Fruit fly (Drosophila melanogaster) whole organism, wandering third instar larva: ENCODE measurements around the gene mRpL38.
A peak's percentile ranks its signal among the peaks of the same experiment; 100 is the strongest.

Source experiments
- CG32264 ChIP-seq: fragments of 200-800 bp; sonication (Bioruptor generic); optimal IDR thresholded peaks from 2 replicates; lab custom pipeline; 2016; ENCODE audit warnings: missing biosample characterization, missing genetic modification characterization
- CrebA ChIP-seq: fragments of 200-800 bp; sonication (Bioruptor generic); optimal IDR thresholded peaks from 2 replicates; lab custom pipeline; 2016; ENCODE audit warnings: missing biosample characterization, mild to moderate bottlenecking, missing genetic modification characterization, borderline replicate concordance
- Dfd ChIP-seq: fragments of >200 bp; optimal IDR thresholded peaks from 2 replicates; lab custom pipeline; 2017; ENCODE audit warnings: missing biosample characterization, missing genetic modification characterization
- Dif ChIP-seq: fragments of 200-275, 200-300 bp; sonication (Bioruptor generic); optimal IDR thresholded peaks from 2 replicates; lab custom pipeline; 2018; ENCODE audit warnings: missing biosample characterization, missing genetic modification characterization; ENCODE audit not compliant: partially characterized antibody
- GATAd ChIP-seq: sonication (Bioruptor generic); optimal IDR thresholded peaks from 2 replicates; lab custom pipeline; 2016; ENCODE audit warnings: missing biosample characterization, missing genetic modification characterization
- HLH106 ChIP-seq: fragments of 200-800 bp; optimal IDR thresholded peaks from 3 replicates; lab custom pipeline; 2019; ENCODE audit warnings: missing biosample characterization, mild to moderate bottlenecking, missing genetic modification characterization, moderate library complexity
- Hnf4 ChIP-seq: fragments of 200-800 bp; sonication (Bioruptor generic); optimal IDR thresholded peaks from 2 replicates; lab custom pipeline; 2016; ENCODE audit warnings: missing biosample characterization, mild to moderate bottlenecking, missing genetic modification characterization
- Hr78 ChIP-seq: fragments of >200 bp; optimal IDR thresholded peaks from 2 replicates; lab custom pipeline; 2017; ENCODE audit warnings: missing biosample characterization, missing genetic modification characterization
- Hr83 ChIP-seq: fragments of 200-300 bp; sonication (Bioruptor generic); optimal IDR thresholded peaks from 2 replicates; lab custom pipeline; 2016; ENCODE audit warnings: missing biosample characterization, mild to moderate bottlenecking, missing genetic modification characterization, moderate library complexity; ENCODE audit not compliant: poor library complexity, severe bottlenecking
- Mio ChIP-seq: sonication (Bioruptor generic); optimal IDR thresholded peaks from 2 replicates; lab custom pipeline; 2016; ENCODE audit warnings: missing biosample characterization, missing genetic modification characterization
- Myc ChIP-seq: fragments of >200 bp; optimal IDR thresholded peaks from 2 replicates; lab custom pipeline; 2017
- OdsH ChIP-seq: fragments of 200-800 bp; sonication (Bioruptor generic); optimal IDR thresholded peaks from 2 replicates; lab custom pipeline; 2016; ENCODE audit warnings: missing biosample characterization, mild to moderate bottlenecking, missing genetic modification characterization
- Rel ChIP-seq, 2 experiments: fragments of 200-800 bp; sonication (Bioruptor generic) in 1 of 2; optimal IDR thresholded peaks; 2 replicates in 1 of 2; 3 replicates in 1 of 2; lab custom pipeline; 2016 to 2019; ENCODE audit warnings: mild to moderate bottlenecking in 2 of 2, missing biosample characterization in 2 of 2, missing genetic modification characterization in 2 of 2, moderate library complexity in 1 of 2
- Sp1 ChIP-seq: fragments of 200-800 bp; sonication (Bioruptor generic); optimal IDR thresholded peaks from 3 replicates; lab custom pipeline; 2019; ENCODE audit warnings: missing biosample characterization, mild to moderate bottlenecking, missing genetic modification characterization, moderate library complexity
- Vsx2 ChIP-seq: fragments of 200-300, 225-300 bp; sonication (Bioruptor generic); optimal IDR thresholded peaks from 2 replicates; lab custom pipeline; 2018; ENCODE audit warnings: missing biosample characterization, missing genetic modification characterization; ENCODE audit not compliant: partially characterized antibody
- br ChIP-seq: fragments of 200-800 bp; sonication (Bioruptor generic); optimal IDR thresholded peaks from 2 replicates; lab custom pipeline; 2016; ENCODE audit warnings: missing biosample characterization, missing genetic modification characterization
- brk ChIP-seq: fragments of 200-800 bp; sonication (Bioruptor generic); optimal IDR thresholded peaks from 2 replicates; lab custom pipeline; 2016; ENCODE audit warnings: missing biosample characterization, mild to moderate bottlenecking, missing genetic modification characterization
- dmrt93B ChIP-seq: fragments of 200-800 bp; sonication (Bioruptor generic); optimal IDR thresholded peaks from 2 replicates; lab custom pipeline; 2018; ENCODE audit warnings: missing biosample characterization, mild to moderate bottlenecking, missing genetic modification characterization
- foxo ChIP-seq, 2 experiments: fragments of 200-800 bp; sonication (Bioruptor generic); optimal IDR thresholded peaks; 2 replicates in 1 of 2; 3 replicates in 1 of 2; lab custom pipeline; 2016 to 2017; ENCODE audit warnings: missing biosample characterization in 2 of 2, missing genetic modification characterization in 2 of 2
- fru ChIP-seq: fragments of 200-800 bp; sonication (Bioruptor generic); optimal IDR thresholded peaks from 3 replicates; lab custom pipeline; 2016; ENCODE audit warnings: missing biosample characterization, mild to moderate bottlenecking, missing genetic modification characterization
- h ChIP-seq: fragments of 200-800 bp; sonication (Bioruptor generic); optimal IDR thresholded peaks from 3 replicates; lab custom pipeline; 2016; ENCODE audit warnings: missing biosample characterization, mild to moderate bottlenecking, missing genetic modification characterization
- jim ChIP-seq: fragments of 175-275, 200-325 bp; sonication (Bioruptor generic); optimal IDR thresholded peaks from 2 replicates; lab custom pipeline; 2016; ENCODE audit warnings: missing biosample characterization, mild to moderate bottlenecking, missing genetic modification characterization
- lola ChIP-seq: fragments of >200 bp; optimal IDR thresholded peaks from 2 replicates; lab custom pipeline; 2017; ENCODE audit warnings: missing biosample characterization, missing genetic modification characterization
- psq ChIP-seq: fragments of 200-800 bp; sonication (Bioruptor generic); optimal IDR thresholded peaks from 3 replicates; lab custom pipeline; 2017; ENCODE audit warnings: missing biosample characterization, mild to moderate bottlenecking, missing genetic modification characterization, moderate library complexity
- rgr ChIP-seq: fragments of 200-800 bp; sonication (Bioruptor generic); optimal IDR thresholded peaks from 3 replicates; lab custom pipeline; 2016; ENCODE audit warnings: missing biosample characterization, mild to moderate bottlenecking, missing genetic modification characterization
- sage ChIP-seq: fragments of 200-800 bp; sonication (Bioruptor generic); optimal IDR thresholded peaks from 2 replicates; lab custom pipeline; 2016; ENCODE audit warnings: missing biosample characterization, mild to moderate bottlenecking, missing genetic modification characterization
- sv ChIP-seq: fragments of 200-800 bp; sonication (Bioruptor generic); optimal IDR thresholded peaks from 3 replicates; lab custom pipeline; 2016; ENCODE audit warnings: missing biosample characterization, missing genetic modification characterization
- tai ChIP-seq: sonication (Bioruptor generic); optimal IDR thresholded peaks from 2 replicates; lab custom pipeline; 2016; ENCODE audit warnings: missing biosample characterization, missing genetic modification characterization
- woc ChIP-seq: sonication (Bioruptor generic); optimal IDR thresholded peaks from 2 replicates; lab custom pipeline; 2016; ENCODE audit warnings: missing biosample characterization, mild to moderate bottlenecking, missing genetic modification characterization

The mRpL38 gene

dm6 chrX:14242479-14242878 is 16.4 kb downstream of the mRpL38 start, which contains the start of gene mRNA-cap:
mRNA-cap (minus strand) TSS chrX:14242822.
- TF ChIP-seq CG32264 (no peak), Hr83 (GFP tag; lab: Kevin White, UChicago) (no peak), h (no peak), lola (GFP tag; lab: Kevin White, UChicago) (no peak)

- TF ChIP-seq rgr (GFP tag; lab: Kevin White, UChicago), result peak; percentile 12
- TF ChIP-seq foxo (GFP tag; optimal IDR thresholded peaks at IDR 0.05; lab: Kevin White, UChicago), result peak in 1 of 2 experiments; percentile 29
- TF ChIP-seq Rel (GFP tag; optimal IDR thresholded peaks at IDR 0.05; lab: Kevin White, UChicago), result no peak
- TF ChIP-seq Rel (tag; optimal IDR thresholded peaks at IDR 0.05; lab: Kevin White, UChicago), result peak; percentile 54
- TF ChIP-seq HLH106, result peak; percentile 29
- TF ChIP-seq Vsx2 (GFP tag; lab: Kevin White, UChicago), result no peak
- TF ChIP-seq, all 38 proteins: peak for 4
Observed at dm6 chrX:14242941-14243736, 17.1 kb downstream of the mRpL38 start, which contains the start of gene CG32599. CG32599 (plus strand) TSS chrX:14243686.

- TF ChIP-seq h (no peak), Dif (no peak), psq (no peak), Sp1 (no peak), CG32264 (no peak), jim (GFP tag; lab: Kevin White, UChicago) (no peak), Hr78 (GFP tag; lab: Kevin White, UChicago) (no peak), dmrt93B (GFP tag; lab: Kevin White, UChicago) (no peak), Myc (lab: Kevin White, UChicago) (no peak), Vsx2 (GFP tag; lab: Kevin White, UChicago) (no peak), brk (GFP tag; lab: Kevin White, UChicago) (no peak), foxo (GFP tag; optimal IDR thresholded peaks at IDR 0.05; lab: Kevin White, UChicago) (peak in 1 of 2 experiments; percentile 14), HLH106 (peak; percentile 14), rgr (GFP tag; lab: Kevin White, UChicago) (no peak), woc (GFP tag; lab: Kevin White, UChicago) (peak; percentile 14), sv (GFP tag; lab: Kevin White, UChicago) (no peak), Hnf4 (GFP tag; lab: Kevin White, UChicago) (no peak), Mio (no peak), fru (GFP tag; lab: Kevin White, UChicago) (no peak), OdsH (GFP tag; lab: Kevin White, UChicago) (no peak), lola (GFP tag; lab: Kevin White, UChicago) (no peak), Dfd (GFP tag; lab: Kevin White, UChicago) (no peak), br (no peak), tai (no peak), CrebA (GFP tag; lab: Kevin White, UChicago) (no peak), sage (no peak)
Observed at dm6 chrX:14247035-14247786, 21.1 kb downstream of the mRpL38 start, which contains the start of gene mud. mud (plus strand) TSS chrX:14247732.

DNA sequence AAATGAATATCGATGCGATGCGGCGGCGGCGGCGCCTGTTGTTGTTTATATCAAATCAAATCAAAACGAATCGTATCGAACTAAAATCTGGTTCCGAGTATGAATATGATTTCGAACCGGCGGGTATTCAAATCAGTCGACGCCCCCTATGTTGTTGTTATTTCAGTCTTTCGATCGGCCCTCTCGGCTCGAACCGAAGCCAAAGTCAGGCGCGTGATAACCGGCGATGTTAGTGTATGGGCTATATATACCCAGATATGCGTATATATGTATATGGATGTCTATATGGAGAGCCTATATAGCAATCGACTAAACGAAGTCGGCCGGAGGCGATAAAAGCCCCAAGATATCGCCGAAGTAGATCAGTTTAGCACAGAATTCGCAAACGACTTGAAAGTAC is 34.8 kb downstream of the mRpL38 start, which contains the start of the genes CG46317 and Tat:
TSS of gene CG46317 (plus strand) at position 361 of the 400 bp plus-strand sequence.
TSS of gene Tat (plus strand) at position 361 of the 400 bp plus-strand sequence.
- TF ChIP-seq rgr (GFP tag; lab: Kevin White, UChicago) (no peak), lola (GFP tag; lab: Kevin White, UChicago) (no peak), tai (no peak), Hr78 (GFP tag; lab: Kevin White, UChicago) (no peak), GATAd (GFP tag; lab: Kevin White, UChicago) (no peak), Rel (GFP tag; optimal IDR thresholded peaks at IDR 0.05; lab: Kevin White, UChicago) (no peak), Rel (tag; optimal IDR thresholded peaks at IDR 0.05; lab: Kevin White, UChicago) (no peak)
